Fruit fly (Drosophila melanogaster) whole organism, wandering third instar larva: Measurements from ENCODE around the gene MAPk-Ak2.

ENCODE experiments used
- CG32264 ChIP-seq: fragments of 200-800 bp; sonication (Bioruptor generic); optimal IDR thresholded peaks from 2 replicates; lab custom pipeline; 2016; ENCODE audit warnings: missing biosample characterization, missing genetic modification characterization
- CrebA ChIP-seq: fragments of 200-800 bp; sonication (Bioruptor generic); optimal IDR thresholded peaks from 2 replicates; lab custom pipeline; 2016; ENCODE audit warnings: missing biosample characterization, mild to moderate bottlenecking, missing genetic modification characterization, borderline replicate concordance
- Myc ChIP-seq: fragments of >200 bp; optimal IDR thresholded peaks from 2 replicates; lab custom pipeline; 2017
- Sp1 ChIP-seq: fragments of 200-800 bp; sonication (Bioruptor generic); optimal IDR thresholded peaks from 3 replicates; lab custom pipeline; 2019; ENCODE audit warnings: missing biosample characterization, mild to moderate bottlenecking, missing genetic modification characterization, moderate library complexity
- Vsx2 ChIP-seq: fragments of 200-300, 225-300 bp; sonication (Bioruptor generic); optimal IDR thresholded peaks from 2 replicates; lab custom pipeline; 2018; ENCODE audit warnings: missing biosample characterization, missing genetic modification characterization; ENCODE audit not compliant: partially characterized antibody
- fru ChIP-seq: fragments of 200-800 bp; sonication (Bioruptor generic); optimal IDR thresholded peaks from 3 replicates; lab custom pipeline; 2016; ENCODE audit warnings: missing biosample characterization, mild to moderate bottlenecking, missing genetic modification characterization
- h ChIP-seq: fragments of 200-800 bp; sonication (Bioruptor generic); optimal IDR thresholded peaks from 3 replicates; lab custom pipeline; 2016; ENCODE audit warnings: missing biosample characterization, mild to moderate bottlenecking, missing genetic modification characterization
- lola ChIP-seq: fragments of >200 bp; optimal IDR thresholded peaks from 2 replicates; lab custom pipeline; 2017; ENCODE audit warnings: missing biosample characterization, missing genetic modification characterization
- pan ChIP-seq: fragments of >200 bp; optimal IDR thresholded peaks from 2 replicates; lab custom pipeline; 2017
- sage ChIP-seq: fragments of 200-800 bp; sonication (Bioruptor generic); optimal IDR thresholded peaks from 2 replicates; lab custom pipeline; 2016; ENCODE audit warnings: missing biosample characterization, mild to moderate bottlenecking, missing genetic modification characterization
- sv ChIP-seq: fragments of 200-800 bp; sonication (Bioruptor generic); optimal IDR thresholded peaks from 3 replicates; lab custom pipeline; 2016; ENCODE audit warnings: missing biosample characterization, missing genetic modification characterization
- tai ChIP-seq: sonication (Bioruptor generic); optimal IDR thresholded peaks from 2 replicates; lab custom pipeline; 2016; ENCODE audit warnings: missing biosample characterization, missing genetic modification characterization
- usp ChIP-seq: fragments of >200 bp; optimal IDR thresholded peaks from 2 replicates; lab custom pipeline; 2017; ENCODE audit warnings: missing biosample characterization, missing genetic modification characterization

DNA sequence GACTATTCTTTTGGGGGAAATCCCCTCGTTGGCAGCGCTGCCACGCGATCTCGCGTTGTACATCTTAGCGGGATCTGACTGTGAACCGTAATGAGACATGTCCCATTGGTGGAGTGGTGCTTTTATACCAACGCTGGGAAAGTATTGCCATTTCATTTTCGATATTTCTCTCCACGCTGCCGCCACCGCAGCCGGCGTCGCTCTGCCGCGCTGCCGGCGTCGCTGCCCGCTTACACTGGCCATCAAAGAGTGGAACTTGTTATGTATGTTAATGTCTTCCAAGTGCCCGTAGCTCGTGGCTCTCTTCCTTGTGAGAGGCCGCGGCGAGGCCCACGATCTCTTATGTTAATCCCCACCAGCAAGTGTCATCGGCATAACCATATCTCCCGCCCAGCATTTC is 17.5 kb upstream of the MAPk-Ak2 start, which contains the start of gene CG3108:
- TF ChIP-seq CG32264 (GFP tag; lab: Kevin White, UChicago), result no peak
- TF ChIP-seq pan (lab: Kevin White, UChicago), result no peak
- TF ChIP-seq h (GFP tag; lab: Kevin White, UChicago), result no peak
- TF ChIP-seq Myc (lab: Kevin White, UChicago), result no peak
- no peak for TF ChIP-seq CrebA (GFP tag; lab: Kevin White, UChicago)
- TF ChIP-seq sv (GFP tag; lab: Kevin White, UChicago), result no peak
- TF ChIP-seq Sp1, result no peak
- no peak for TF ChIP-seq sage (GFP tag; lab: Kevin White, UChicago)
- no peak for TF ChIP-seq lola (GFP tag; lab: Kevin White, UChicago)
- no peak for TF ChIP-seq fru
- no peak for TF ChIP-seq tai (GFP tag; lab: Kevin White, UChicago)
- no peak for TF ChIP-seq usp (GFP tag; lab: Kevin White, UChicago)
- no peak for TF ChIP-seq Vsx2 (GFP tag; lab: Kevin White, UChicago)
